Worm (Caenorhabditis elegans) whole organism, L4 larva: ENCODE measurements around the gene gur-3.

Source experiments
- F26F4.8 ChIP-seq: fragments of 200-800 bp; sonication (Bioruptor generic); conservative IDR thresholded peaks from 2 replicates; pipeline ENCODE4 v1.3.6; 2022; ENCODE audit warnings: missing genetic modification characterization, missing compliant biosample characterization
- ama-1 ChIP-seq: fragments of 150-350 bp; optimal IDR thresholded peaks from 2 replicates; lab custom pipeline; 2014; ENCODE audit warnings: inconsistent platforms, mixed read lengths
- ceh-32 ChIP-seq: sonication (generic microtip); optimal IDR thresholded peaks from 2 replicates; lab custom pipeline; 2016; ENCODE audit warnings: mild to moderate bottlenecking, missing genetic modification characterization, missing compliant biosample characterization; ENCODE audit not compliant: poor library complexity
- ceh-62 ChIP-seq: sonication (generic microtip); optimal IDR thresholded peaks from 2 replicates; lab custom pipeline; 2017; ENCODE audit warnings: missing biosample characterization, missing genetic modification characterization
- ces-1 ChIP-seq: fragments of 150-350 bp; sonication (generic microtip); optimal IDR thresholded peaks from 4 replicates; lab custom pipeline; 2014; ENCODE audit warnings: missing biosample characterization, missing genetic modification reagents, missing genetic modification characterization
- daf-19 ChIP-seq: fragments of 200-800 bp; sonication (Bioruptor generic); conservative IDR thresholded peaks from 2 replicates; pipeline ENCODE4 v1.3.6; 2022; ENCODE audit warnings: missing genetic modification characterization, missing compliant biosample characterization
- dmd-6 ChIP-seq: fragments of 200-800 bp; sonication (Bioruptor generic); IDR thresholded peaks from 2 replicates; pipeline ENCODE4 v1.3.6; 2022; ENCODE audit warnings: missing genetic modification reagents, missing genetic modification characterization, missing compliant biosample characterization
- fkh-10 ChIP-seq: fragments of 150-350 bp; optimal IDR thresholded peaks from 2 replicates; lab custom pipeline; 2014; ENCODE audit warnings: missing biosample characterization, missing genetic modification reagents, missing genetic modification characterization
- fos-1 ChIP-seq: fragments of 150-350 bp; optimal IDR thresholded peaks from 2 replicates; lab custom pipeline; 2014; ENCODE audit warnings: missing biosample characterization, missing genetic modification characterization
- mdt-29 ChIP-seq: fragments of 200-800 bp; sonication (Bioruptor generic); IDR thresholded peaks from 2 replicates; pipeline ENCODE4 v1.3.6; 2022; ENCODE audit warnings: missing genetic modification reagents, missing genetic modification characterization, missing compliant biosample characterization
- nhr-237 ChIP-seq: sonication (generic microtip); optimal IDR thresholded peaks from 2 replicates; lab custom pipeline; 2017; ENCODE audit warnings: missing biosample characterization, missing genetic modification characterization
- nhr-76 ChIP-seq: fragments of 150-350 bp; optimal IDR thresholded peaks from 2 replicates; lab custom pipeline; 2014; ENCODE audit warnings: missing biosample characterization, missing genetic modification characterization
- pha-4 ChIP-seq, 2 experiments: fragments of 150-350 bp in 1 of 2; fragments of 200-800 bp in 1 of 2; sonication (Bioruptor generic) in 1 of 2; IDR thresholded peaks in 1 of 2; optimal IDR thresholded peaks in 1 of 2; 2 replicates each; pipeline versions ENCODE4 v1.3.6 to Lab custom; 2014 to 2022; ENCODE audit warnings: missing genetic modification characterization in 2 of 2, missing genetic modification reagents in 2 of 2, missing biosample characterization in 1 of 2, missing compliant biosample characterization in 1 of 2
- ztf-11 ChIP-seq: fragments of 150-350 bp; optimal IDR thresholded peaks from 2 replicates; lab custom pipeline; 2014; ENCODE audit warnings: missing biosample characterization, missing genetic modification characterization

- TF ChIP-seq fkh-10 (GFP tag; lab: Kevin White, UChicago) (no peak), F26F4.8 (GFP tag; lab: Robert Waterston, UW) (no peak), fos-1 (no peak), ama-1 (lab: Kevin White, UChicago) (no peak), nhr-76 (tag; lab: Kevin White, UChicago) (no peak), dmd-6 (GFP tag; lab: Robert Waterston, UW) (no peak), ceh-32 (no peak), ztf-11 (tag; lab: Kevin White, UChicago) (no peak), ces-1 (GFP tag; lab: Kevin White, UChicago) (no peak), daf-19 (GFP tag; lab: Robert Waterston, UW) (no peak), nhr-237 (tag; lab: Kevin White, UChicago) (no peak), ceh-62 (tag; lab: Kevin White, UChicago) (no peak), mdt-29 (GFP tag; lab: Robert Waterston, UW) (no peak), pha-4 (GFP tag; IDR thresholded peaks at IDR 0.05; lab: Robert Waterston, UW) (no peak), pha-4 (tag; optimal IDR thresholded peaks at IDR 0.05; lab: Kevin White, UChicago) (no peak)
Measured at ce11 chrX:10355650-10356049, 50.5 kb downstream of the gur-3 start, which contains the start of gene R07E3.7.
